Worm (Caenorhabditis elegans) whole organism, L4 larva: ENCODE results near the gene B0222.5.

Experiments
- T26A8.4 ChIP-seq: fragments of 200-800 bp; sonication (Bioruptor generic); IDR thresholded peaks from 2 replicates; pipeline ENCODE4 v1.3.6; 2022; ENCODE audit warnings: missing genetic modification characterization, missing compliant biosample characterization
- Y48G9A.11 ChIP-seq: fragments of 200-800 bp; sonication (Bioruptor generic); IDR thresholded peaks from 2 replicates; pipeline ENCODE4 v1.3.6; 2022; ENCODE audit warnings: missing genetic modification reagents, missing genetic modification characterization, missing compliant biosample characterization
- Y5F2A.4 ChIP-seq: fragments of 200-800 bp; sonication (Bioruptor generic); optimal IDR thresholded peaks from 2 replicates; lab custom pipeline; 2018; ENCODE audit warnings: mild to moderate bottlenecking, missing genetic modification characterization, missing compliant biosample characterization
- Y75B8A.6 ChIP-seq: fragments of 200-800 bp; sonication (Bioruptor generic); IDR thresholded peaks from 2 replicates; pipeline ENCODE4 v1.3.6; 2022; ENCODE audit warnings: missing genetic modification reagents, missing genetic modification characterization, missing compliant biosample characterization
- ZK546.5 ChIP-seq, 2 experiments: sonication (generic microtip); optimal IDR thresholded peaks; 2 replicates each; lab custom pipeline; 2017; ENCODE audit warnings: missing biosample characterization in 2 of 2, missing genetic modification characterization in 2 of 2
- ama-1 ChIP-seq: fragments of 150-350 bp; optimal IDR thresholded peaks from 2 replicates; lab custom pipeline; 2014; ENCODE audit warnings: inconsistent platforms, mixed read lengths
- ceh-28 ChIP-seq: fragments of 150-350 bp; optimal IDR thresholded peaks from 2 replicates; lab custom pipeline; 2014; ENCODE audit warnings: missing biosample characterization, missing genetic modification reagents, missing genetic modification characterization
- ceh-82 ChIP-seq: sonication (generic microtip); optimal IDR thresholded peaks from 2 replicates; lab custom pipeline; 2017; ENCODE audit warnings: missing biosample characterization, missing genetic modification characterization
- dmd-6 ChIP-seq: fragments of 200-800 bp; sonication (Bioruptor generic); IDR thresholded peaks from 2 replicates; pipeline ENCODE4 v1.3.6; 2022; ENCODE audit warnings: missing genetic modification reagents, missing genetic modification characterization, missing compliant biosample characterization
- dmd-9 ChIP-seq: fragments of 200-800 bp; sonication (Bioruptor generic); IDR thresholded peaks from 2 replicates; pipeline ENCODE4 v1.3.6; 2022; ENCODE audit warnings: missing genetic modification reagents, missing genetic modification characterization, missing compliant biosample characterization
- dve-1 ChIP-seq: sonication (generic microtip); optimal IDR thresholded peaks from 2 replicates; lab custom pipeline; 2017; ENCODE audit warnings: antibody characterized with exemption, mild to moderate bottlenecking, missing genetic modification characterization, missing compliant biosample characterization; ENCODE audit not compliant: insufficient read depth
- egl-43 ChIP-seq: fragments of 200-800 bp; sonication (Bioruptor generic); IDR thresholded peaks from 2 replicates; pipeline ENCODE4 v1.3.6; 2022; ENCODE audit warnings: missing genetic modification reagents, missing genetic modification characterization, missing compliant biosample characterization
- gei-8 ChIP-seq: fragments of 200-800 bp; sonication (Bioruptor generic); optimal IDR thresholded peaks from 2 replicates; lab custom pipeline; 2018; ENCODE audit warnings: mild to moderate bottlenecking, missing genetic modification characterization, missing compliant biosample characterization
- hlh-11 ChIP-seq: fragments of 200-800 bp; sonication (Bioruptor generic); optimal IDR thresholded peaks from 2 replicates; lab custom pipeline; 2018; ENCODE audit warnings: mild to moderate bottlenecking, missing genetic modification characterization, missing compliant biosample characterization
- hmg-1.1 ChIP-seq: fragments of 200-800 bp; sonication (Bioruptor generic); IDR thresholded peaks from 2 replicates; pipeline ENCODE4 v1.3.6; 2022; ENCODE audit warnings: missing genetic modification reagents, missing genetic modification characterization, missing compliant biosample characterization
- jun-1 ChIP-seq: fragments of 150-350 bp; optimal IDR thresholded peaks from 2 replicates; lab custom pipeline; 2014; ENCODE audit warnings: missing biosample characterization, missing genetic modification reagents, missing genetic modification characterization
- lin-15B ChIP-seq: fragments of 150-350 bp; sonication (generic microtip); optimal IDR thresholded peaks from 3 replicates; lab custom pipeline; 2014; ENCODE audit warnings: missing biosample characterization, missing genetic modification characterization
- madf-9 ChIP-seq: fragments of 200-800 bp; sonication (Bioruptor generic); conservative IDR thresholded peaks from 2 replicates; pipeline ENCODE4 v1.3.6; 2022; ENCODE audit warnings: missing genetic modification reagents, missing genetic modification characterization, missing compliant biosample characterization
- mep-1 ChIP-seq: fragments of 150-350 bp; sonication (generic microtip); optimal IDR thresholded peaks from 3 replicates; lab custom pipeline; 2014; ENCODE audit warnings: missing biosample characterization, missing genetic modification characterization
- mes-2 ChIP-seq: sonication (generic microtip); optimal IDR thresholded peaks from 2 replicates; lab custom pipeline; 2016; ENCODE audit warnings: missing genotype, mild to moderate bottlenecking, missing genetic modification characterization, missing compliant biosample characterization; ENCODE audit not compliant: poor library complexity, severe bottlenecking
- mxl-3 ChIP-seq: fragments of 200-800 bp; sonication (Bioruptor generic); optimal IDR thresholded peaks from 2 replicates; lab custom pipeline; 2018; ENCODE audit warnings: mild to moderate bottlenecking, missing genetic modification characterization, missing compliant biosample characterization
- nhr-10 ChIP-seq: fragments of 150-350 bp; optimal IDR thresholded peaks from 2 replicates; lab custom pipeline; 2014; ENCODE audit warnings: missing biosample characterization, missing genetic modification characterization
- nhr-102 ChIP-seq: sonication (generic microtip); optimal IDR thresholded peaks from 2 replicates; lab custom pipeline; 2016; ENCODE audit warnings: mild to moderate bottlenecking, missing genetic modification characterization, moderate library complexity, missing compliant biosample characterization
- nhr-237 ChIP-seq: sonication (generic microtip); optimal IDR thresholded peaks from 2 replicates; lab custom pipeline; 2017; ENCODE audit warnings: missing biosample characterization, missing genetic modification characterization
- nhr-25 ChIP-seq: sonication (generic microtip); optimal IDR thresholded peaks from 2 replicates; lab custom pipeline; 2017; ENCODE audit warnings: missing genetic modification characterization, mild to moderate bottlenecking, missing compliant biosample characterization, antibody characterized with exemption, moderate library complexity, borderline replicate concordance; ENCODE audit not compliant: insufficient read depth
- nhr-28 ChIP-seq: fragments of 150-350 bp; optimal IDR thresholded peaks from 2 replicates; lab custom pipeline; 2014; ENCODE audit warnings: missing biosample characterization, missing genetic modification characterization
- nhr-6 ChIP-seq: fragments of 150-350 bp; optimal IDR thresholded peaks from 2 replicates; lab custom pipeline; 2014; ENCODE audit warnings: missing biosample characterization, missing genetic modification characterization
- nhr-76 ChIP-seq: fragments of 150-350 bp; optimal IDR thresholded peaks from 2 replicates; lab custom pipeline; 2014; ENCODE audit warnings: missing biosample characterization, missing genetic modification characterization
- pqm-1 ChIP-seq: sonication (generic microtip); optimal IDR thresholded peaks from 2 replicates; lab custom pipeline; 2017; ENCODE audit warnings: missing biosample characterization, missing genetic modification characterization
- rbr-2 ChIP-seq: sonication (generic microtip); optimal IDR thresholded peaks from 2 replicates; lab custom pipeline; 2016; ENCODE audit warnings: missing genotype, missing genetic modification characterization, missing compliant biosample characterization
- sdz-12 ChIP-seq: fragments of 200-800 bp; sonication (Bioruptor generic); optimal IDR thresholded peaks from 2 replicates; lab custom pipeline; 2018; ENCODE audit warnings: mild to moderate bottlenecking, missing genetic modification characterization, missing compliant biosample characterization
- set-16 ChIP-seq: fragments of 200-800 bp; sonication (Bioruptor generic); IDR thresholded peaks from 2 replicates; pipeline ENCODE4 v1.3.6; 2022; ENCODE audit warnings: missing genetic modification reagents, missing genetic modification characterization, missing compliant biosample characterization
- snpc-1.2 ChIP-seq: fragments of 200-800 bp; sonication (Bioruptor generic); IDR thresholded peaks from 2 replicates; pipeline ENCODE4 v1.3.6; 2022; ENCODE audit warnings: missing genetic modification reagents, missing genetic modification characterization, missing compliant biosample characterization
- spr-1 ChIP-seq: sonication (generic microtip); optimal IDR thresholded peaks from 2 replicates; lab custom pipeline; 2016; ENCODE audit warnings: mild to moderate bottlenecking, missing genetic modification characterization, missing compliant biosample characterization
- tag-97 ChIP-seq: fragments of 200-800 bp; sonication (Bioruptor generic); IDR thresholded peaks from 2 replicates; pipeline ENCODE4 v1.3.6; 2022; ENCODE audit warnings: missing genetic modification characterization, missing compliant biosample characterization
- unc-130 ChIP-seq: sonication (generic microtip); optimal IDR thresholded peaks from 2 replicates; lab custom pipeline; 2016; ENCODE audit warnings: missing genetic modification reagents, missing genetic modification characterization, missing compliant biosample characterization
- unc-39 ChIP-seq: sonication (generic microtip); optimal IDR thresholded peaks from 2 replicates; lab custom pipeline; 2017; ENCODE audit warnings: missing biosample characterization, missing genetic modification characterization
- unc-62 ChIP-seq, 3 experiments: fragments of 150-350 bp in 1 of 3; sonication (generic microtip); optimal IDR thresholded peaks in 2 of 3; peaks in 1 of 3; 1 replicate in 1 of 3; 2 replicates in 2 of 3; lab custom pipeline; 2014 to 2017; ENCODE audit warnings: missing biosample characterization in 3 of 3, missing genetic modification characterization in 3 of 3, missing genetic modification reagents in 3 of 3, missing genotype in 1 of 3
- zfp-3 ChIP-seq: fragments of 200-800 bp; sonication (Bioruptor generic); conservative IDR thresholded peaks from 2 replicates; pipeline ENCODE4 v1.3.6; 2022; ENCODE audit warnings: missing genetic modification reagents, missing genetic modification characterization, missing compliant biosample characterization

B0222.5 gene

ce11 chrV:9163897-9164296 lies 9.2 kb upstream of the B0222.5 start:
- no peak for TF ChIP-seq ceh-28
- TF ChIP-seq mep-1 = peak; percentile 39
- no peak for TF ChIP-seq zfp-3 (GFP tag; lab: Robert Waterston, UW)
- TF ChIP-seq T26A8.4 = 0 out of 2 replicates have a peak, but pooled peaks have one; percentile 52
- TF ChIP-seq mes-2 (tag; lab: Kevin White, UChicago) = peak; percentile 35
- TF ChIP-seq dmd-6 (GFP tag; lab: Robert Waterston, UW) = no peak
- TF ChIP-seq ama-1 (lab: Kevin White, UChicago) = peak; percentile 98
- peak in 1 of 2 experiments; percentile 24 for TF ChIP-seq unc-62 (GFP tag; optimal IDR thresholded peaks at IDR 0.05 in 1 of 2; lab: Kevin White, UChicago)
- no peak for TF ChIP-seq unc-62 (tag; optimal IDR thresholded peaks at IDR 0.05; lab: Kevin White, UChicago)

ce11 chrV:9162955-9163468 lies 8.3 kb upstream of the B0222.5 start, which contains the start of gene col-145:
TSS of gene col-145 (minus strand) at chrV:9163005.
- TF ChIP-seq nhr-25 (tag; lab: Kevin White, UChicago) = no peak
- TF ChIP-seq rbr-2 = no peak
- no peak for TF ChIP-seq nhr-28 (tag; lab: Kevin White, UChicago)
- TF ChIP-seq nhr-76 (tag; lab: Kevin White, UChicago) = no peak
- TF ChIP-seq hlh-11 (tag; lab: Kevin White, UChicago) = no peak
- TF ChIP-seq ama-1 (lab: Kevin White, UChicago) = no peak
- TF ChIP-seq ZK546.5 (tag; optimal IDR thresholded peaks at IDR 0.05; lab: Kevin White, UChicago) = no peak
- TF ChIP-seq tag-97 (GFP tag; lab: Robert Waterston, UW) = no peak
- no peak for TF ChIP-seq mxl-3 (GFP tag; lab: Kevin White, UChicago)
- TF ChIP-seq, all 104 proteins: peak for 0

ce11 chrV:9162118-9162729 lies 7.6 kb upstream of the B0222.5 start:
- TF ChIP-seq lin-15B (tag; lab: Kevin White, UChicago) = no peak
- TF ChIP-seq set-16 (GFP tag; lab: Robert Waterston, UW) = peak; percentile 96
- TF ChIP-seq nhr-6 (tag; lab: Kevin White, UChicago) = no peak
- no peak for TF ChIP-seq jun-1
- no peak for TF ChIP-seq rbr-2
- TF ChIP-seq spr-1 = no peak
- no peak for TF ChIP-seq pqm-1
- TF ChIP-seq sdz-12 = no peak
- no peak for TF ChIP-seq snpc-1.2 (GFP tag; lab: Robert Waterston, UW)
- no peak for TF ChIP-seq unc-130
- no peak for TF ChIP-seq dve-1 (tag; lab: Kevin White, UChicago)
- TF ChIP-seq ceh-82 (tag; lab: Kevin White, UChicago) = no peak
- TF ChIP-seq Y5F2A.4 (GFP tag; lab: Kevin White, UChicago) = no peak
- 0 out of 2 replicates have a peak, but pooled peaks have one; percentile 32 for TF ChIP-seq egl-43 (GFP tag; lab: Robert Waterston, UW)
- no peak for TF ChIP-seq gei-8 (GFP tag; lab: Kevin White, UChicago)
- TF ChIP-seq nhr-10 (tag; lab: Kevin White, UChicago) = no peak
- TF ChIP-seq T26A8.4 = 0 out of 2 replicates have a peak, but pooled peaks have one; percentile 43
- TF ChIP-seq Y75B8A.6 (GFP tag; lab: Robert Waterston, UW) = no peak
- no peak for TF ChIP-seq unc-62 (GFP tag; optimal IDR thresholded peaks at IDR 0.05 in 1 of 2; lab: Kevin White, UChicago)
- TF ChIP-seq unc-62 (tag; optimal IDR thresholded peaks at IDR 0.05; lab: Kevin White, UChicago) = no peak
- TF ChIP-seq madf-9 (GFP tag; lab: Robert Waterston, UW) = no peak
- TF ChIP-seq hmg-1.1 (GFP tag; lab: Robert Waterston, UW) = no peak
- no peak for TF ChIP-seq unc-39 (tag; lab: Kevin White, UChicago)
- TF ChIP-seq Y48G9A.11 (GFP tag; lab: Robert Waterston, UW) = no peak
- TF ChIP-seq nhr-102 (tag; lab: Kevin White, UChicago) = no peak
- TF ChIP-seq dmd-9 = no peak
- no peak for TF ChIP-seq nhr-237 (tag; lab: Kevin White, UChicago)
- TF ChIP-seq, all 104 proteins: peak for 3
